Fruit fly (Drosophila melanogaster): ENCODE measurements around the gene CG9541.

The CG9541 gene

DNA sequence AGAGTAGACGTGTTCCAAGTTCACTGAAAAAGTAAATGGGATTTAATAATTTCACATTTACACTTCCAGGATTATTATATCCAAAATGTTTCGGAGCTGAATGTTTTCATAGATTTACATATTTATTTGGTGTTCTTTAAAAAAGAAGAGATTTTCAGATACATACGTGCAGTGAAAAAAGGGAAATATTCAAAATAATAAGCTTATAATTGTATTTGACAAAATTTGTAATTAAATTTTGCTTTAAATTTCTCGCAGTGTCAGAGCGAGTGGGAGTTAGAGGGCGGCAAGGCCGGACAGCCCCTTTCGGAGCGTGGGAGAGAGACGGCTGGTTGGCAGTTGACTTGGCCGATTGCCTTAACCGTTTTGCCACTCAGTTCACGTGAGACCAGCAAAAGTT lies 38.2 kb downstream of the CG9541 start, which contains the start of gene Tsp29Fb (continued):
- peak; percentile 76 for TF ChIP-seq lilli (GFP tag; optimal IDR thresholded peaks at IDR 0.05)
- peak; percentile 52; the same call in 1 of the 2 replicates for TF ChIP-seq klu (GFP tag; IDR thresholded peaks at IDR 0.05)
- peak; percentile 49 for TF ChIP-seq gsb-n (tag; optimal IDR thresholded peaks at IDR 0.05)
- no peak for TF ChIP-seq Hey (tag; optimal IDR thresholded peaks at IDR 0.05)
- peak; percentile 69 for TF ChIP-seq CG12104 (GFP tag; optimal IDR thresholded peaks at IDR 0.05)
- peak; percentile 61 for TF ChIP-seq Hr3 (GFP tag; optimal IDR thresholded peaks at IDR 0.05)
- TF ChIP-seq NC2α (GFP tag; optimal IDR thresholded peaks at IDR 0.05) = no peak
- no peak for TF ChIP-seq hbn (GFP tag; IDR thresholded peaks at IDR 0.05; ENCODE audit: partially characterized antibody)
- peak; percentile 0 for TF ChIP-seq CG4617 (GFP tag; optimal IDR thresholded peaks at IDR 0.05; ENCODE audit: borderline replicate concordance)
- no peak for TF ChIP-seq sc (optimal IDR thresholded peaks at IDR 0.05)
- TF ChIP-seq sc (GFP tag; optimal IDR thresholded peaks at IDR 0.05) = peak; percentile 14
- TF ChIP-seq Hmr (GFP tag; optimal IDR thresholded peaks at IDR 0.05) = peak; percentile 87
- TF ChIP-seq CG42726 (GFP tag; IDR thresholded peaks at IDR 0.05; ENCODE audit: partially characterized antibody) = no peak
- peak; percentile 8 for TF ChIP-seq jumu (GFP tag; optimal IDR thresholded peaks at IDR 0.05)
- no peak for TF ChIP-seq CG8765 (GFP tag; IDR thresholded peaks at IDR 0.05)
- TF ChIP-seq Fer3 (tag; optimal IDR thresholded peaks at IDR 0.05) = peak; percentile 86
- TF ChIP-seq CG5953 (GFP tag; IDR thresholded peaks at IDR 0.05) = peak; percentile 47; the same call in 1 of the 2 replicates
- no peak for TF ChIP-seq CG10959 (GFP tag; IDR thresholded peaks at IDR 0.05)
- no peak for TF ChIP-seq CG10431 (GFP tag; optimal IDR thresholded peaks at IDR 0.05)
- TF ChIP-seq CG15514 (GFP tag; optimal IDR thresholded peaks at IDR 0.05) = peak; percentile 62
- TF ChIP-seq mirr (GFP tag; optimal IDR thresholded peaks at IDR 0.05) = no peak
- TF ChIP-seq dimm (GFP tag; IDR thresholded peaks at IDR 0.05) = no peak
- peak; percentile 52 for TF ChIP-seq pum (GFP tag; optimal IDR thresholded peaks at IDR 0.05)
- TF ChIP-seq aop (GFP tag; IDR thresholded peaks at IDR 0.05) = no peak
- peak; percentile 38 for TF ChIP-seq oc (tag; optimal IDR thresholded peaks at IDR 0.05)
- no peak for TF ChIP-seq sna (GFP tag; IDR thresholded peaks at IDR 0.05; ENCODE audit: partially characterized antibody)
- TF ChIP-seq CG14014 (GFP tag; IDR thresholded peaks at IDR 0.05) = peak; percentile 73
- TF ChIP-seq twi (tag; optimal IDR thresholded peaks at IDR 0.05) = no peak
- TF ChIP-seq CG18619 (GFP tag; optimal IDR thresholded peaks at IDR 0.05) = peak; percentile 69
- peak; percentile 56 for TF ChIP-seq CG12071 (GFP tag; optimal IDR thresholded peaks at IDR 0.05)
- TF ChIP-seq CG10366 (GFP tag; IDR thresholded peaks at IDR 0.05) = peak; percentile 65; the same call in 1 of the 2 replicates
- TF ChIP-seq caup (GFP tag; optimal IDR thresholded peaks at IDR 0.05; ENCODE audit: severe bottlenecking) = peak; percentile 65
- TF ChIP-seq fd96Cb (tag; optimal IDR thresholded peaks at IDR 0.05) = peak; percentile 75
- peak; percentile 73 for TF ChIP-seq CG2712 (tag; optimal IDR thresholded peaks at IDR 0.05)
- no peak for TF ChIP-seq CG9797 (GFP tag; optimal IDR thresholded peaks at IDR 0.05)
- TF ChIP-seq Gug (GFP tag; IDR thresholded peaks at IDR 0.05) = peak; percentile 38; the same call in 1 of the 4 replicates
- peak; percentile 83 for TF ChIP-seq CG13296 (GFP tag; optimal IDR thresholded peaks at IDR 0.05)
- TF ChIP-seq zfh2 (GFP tag; optimal IDR thresholded peaks at IDR 0.05) = peak; percentile 61
- no peak for TF ChIP-seq sens-2 (GFP tag; IDR thresholded peaks at IDR 0.05)
- peak; percentile 86 for TF ChIP-seq CG12659 (GFP tag; optimal IDR thresholded peaks at IDR 0.05)
- no peak for TF ChIP-seq CG2202 (tag; optimal IDR thresholded peaks at IDR 0.05)
- TF ChIP-seq gsb (GFP tag; IDR thresholded peaks at IDR 0.05) = no peak
- TF ChIP-seq CG31365 (tag; optimal IDR thresholded peaks at IDR 0.05) = no peak
- TF ChIP-seq H2.0 (GFP tag; IDR thresholded peaks at IDR 0.05) = peak; percentile 31; the same call in 1 of the 2 replicates
- peak; percentile 37; the same call in 1 of the 2 replicates for TF ChIP-seq E2f2 (GFP tag; IDR thresholded peaks at IDR 0.05)
- peak; percentile 28 for TF ChIP-seq pnt (GFP tag; optimal IDR thresholded peaks at IDR 0.05)
- peak; percentile 67 for TF ChIP-seq ATbp (GFP tag; optimal IDR thresholded peaks at IDR 0.05)
- no peak for TF ChIP-seq p53 (GFP tag; optimal IDR thresholded peaks at IDR 0.05)
- TF ChIP-seq Dp (GFP tag; optimal IDR thresholded peaks at IDR 0.05) = no peak
- no peak for TF ChIP-seq crc (GFP tag; optimal IDR thresholded peaks at IDR 0.05)
- peak; percentile 35; the same call in 1 of the 2 replicates for TF ChIP-seq ap (GFP tag; IDR thresholded peaks at IDR 0.05)

Data from whole organism, embryonic.